Fruit fly (Drosophila melanogaster) whole organism, embryonic: ENCODE results near the gene nrv3.

Experiments
- Abd-B ChIP-seq: fragments of 200-800 bp; sonication (Bioruptor generic); optimal IDR thresholded peaks from 2 replicates; lab custom pipeline; 2018; ENCODE audit warnings: missing biosample characterization, mild to moderate bottlenecking, missing genetic modification characterization, moderate library complexity
- B-H1 ChIP-seq: fragments of 200-800 bp; sonication (Bioruptor generic); IDR thresholded peaks from 3 replicates; pipeline ENCODE4 v1.3.6; 2022; ENCODE audit warnings: missing biosample characterization, missing genetic modification characterization
- CG10431 ChIP-seq: fragments of 200-800 bp; sonication (Bioruptor generic); optimal IDR thresholded peaks from 3 replicates; lab custom pipeline; 2018; ENCODE audit warnings: missing biosample characterization, mild to moderate bottlenecking, missing genetic modification characterization
- CG11696 ChIP-seq: fragments of 200-800 bp; sonication (Bioruptor generic); IDR thresholded peaks from 2 replicates; pipeline ENCODE4 v1.3.6; 2022; ENCODE audit warnings: missing biosample characterization, missing genetic modification characterization
- CG14710 ChIP-seq: fragments of 200-800 bp; sonication (Bioruptor generic); optimal IDR thresholded peaks from 3 replicates; lab custom pipeline; 2019; ENCODE audit warnings: missing biosample characterization, mild to moderate bottlenecking, missing genetic modification characterization, moderate library complexity
- CG16813 ChIP-seq: fragments of 200-800 bp; sonication (Bioruptor generic); IDR thresholded peaks from 3 replicates; pipeline ENCODE4 v1.3.6; 2022; ENCODE audit warnings: missing biosample characterization, missing genetic modification characterization; ENCODE audit not compliant: partially characterized antibody
- CG17802 ChIP-seq: fragments of 200-800 bp; sonication (Bioruptor generic); optimal IDR thresholded peaks from 2 replicates; lab custom pipeline; 2018; ENCODE audit warnings: missing biosample characterization, mild to moderate bottlenecking, missing genetic modification characterization, moderate library complexity
- CG2120 ChIP-seq: fragments of 200-800 bp; sonication (Bioruptor generic); optimal IDR thresholded peaks from 3 replicates; lab custom pipeline; 2016; ENCODE audit warnings: missing biosample characterization, missing genetic modification characterization
- CG3163 ChIP-seq: fragments of 200-800 bp; sonication (Bioruptor generic); optimal IDR thresholded peaks from 3 replicates; lab custom pipeline; 2016; ENCODE audit warnings: missing biosample characterization, missing genetic modification characterization
- CG3995 ChIP-seq: fragments of 200-800 bp; sonication (Bioruptor generic); optimal IDR thresholded peaks from 3 replicates; lab custom pipeline; 2016; ENCODE audit warnings: missing biosample characterization, missing genetic modification characterization
- CG6791 ChIP-seq: fragments of 200-800 bp; sonication (Bioruptor generic); IDR thresholded peaks from 3 replicates; pipeline ENCODE4 v1.3.6; 2022; ENCODE audit warnings: missing biosample characterization, missing genetic modification characterization; ENCODE audit not compliant: partially characterized antibody
- CoRest ChIP-seq: fragments of 200-800 bp; sonication (Bioruptor generic); optimal IDR thresholded peaks from 3 replicates; lab custom pipeline; 2018; ENCODE audit warnings: missing biosample characterization, mild to moderate bottlenecking, missing genetic modification characterization, moderate library complexity
- Dll ChIP-seq: fragments of 200-800 bp; sonication (Bioruptor generic); IDR thresholded peaks from 4 replicates; pipeline ENCODE4 v1.3.6; 2022; ENCODE audit warnings: missing biosample characterization, missing genetic modification characterization; ENCODE audit not compliant: partially characterized antibody
- Dp ChIP-seq: fragments of 200-800 bp; sonication (Bioruptor generic); optimal IDR thresholded peaks from 2 replicates; lab custom pipeline; 2018; ENCODE audit warnings: missing biosample characterization, mild to moderate bottlenecking, missing genetic modification characterization, moderate library complexity
- Ets65A ChIP-seq: fragments of 200-800 bp; sonication (Bioruptor generic); peaks from one replicate; lab custom pipeline; 2016; ENCODE audit warnings: missing biosample characterization, missing genetic modification characterization
- Ets97D ChIP-seq: fragments of 200-800 bp; sonication (Bioruptor generic); optimal IDR thresholded peaks from 3 replicates; lab custom pipeline; 2016; ENCODE audit warnings: missing biosample characterization, missing genetic modification characterization
- HmgD ChIP-seq: fragments of 200-800 bp; sonication (Bioruptor generic); optimal IDR thresholded peaks from 3 replicates; lab custom pipeline; 2016; ENCODE audit warnings: missing biosample characterization, missing genetic modification characterization
- Hmr ChIP-seq: fragments of 200-800 bp; sonication (Bioruptor generic); optimal IDR thresholded peaks from 3 replicates; lab custom pipeline; 2017; ENCODE audit warnings: mild to moderate bottlenecking, missing biosample characterization, missing genetic modification reagents, missing genetic modification characterization
- Hr39 ChIP-seq: fragments of >200 bp; optimal IDR thresholded peaks from 2 replicates; lab custom pipeline; 2017
- Lim3 ChIP-seq: fragments of 200-800 bp; sonication (Bioruptor generic); IDR thresholded peaks from 2 replicates; pipeline ENCODE4 v1.3.6; 2022; ENCODE audit warnings: missing biosample characterization, missing genetic modification characterization
- MBD-R2 ChIP-seq: fragments of 200-800 bp; sonication (Bioruptor generic); IDR thresholded peaks from 2 replicates; pipeline ENCODE4 v1.3.6; 2022; ENCODE audit warnings: missing biosample characterization, missing genetic modification characterization
- Med ChIP-seq: fragments of 200-800 bp; sonication (Bioruptor generic); peaks from one replicate; lab custom pipeline; 2016; ENCODE audit warnings: missing biosample characterization, missing genetic modification characterization, mild to moderate bottlenecking, inconsistent platforms, moderate library complexity
- Myb ChIP-seq: fragments of 200-800 bp; sonication (Bioruptor generic); optimal IDR thresholded peaks from 2 replicates; lab custom pipeline; 2016; ENCODE audit warnings: missing biosample characterization, missing genetic modification characterization
- Oli ChIP-seq: fragments of 200-800 bp; sonication (Bioruptor generic); optimal IDR thresholded peaks from 2 replicates; lab custom pipeline; 2018; ENCODE audit warnings: missing biosample characterization, mild to moderate bottlenecking, missing genetic modification characterization, moderate library complexity
- PHDP ChIP-seq: fragments of 200-800 bp; sonication (Bioruptor generic); optimal IDR thresholded peaks from 3 replicates; lab custom pipeline; 2018; ENCODE audit warnings: missing biosample characterization, mild to moderate bottlenecking, missing genetic modification characterization, moderate library complexity
- Side ChIP-seq: fragments of 200-800 bp; sonication (Bioruptor generic); optimal IDR thresholded peaks from 2 replicates; lab custom pipeline; 2016; ENCODE audit warnings: missing biosample characterization, missing genetic modification characterization
- Sry-δ ChIP-seq: fragments of 200-800 bp; sonication (Bioruptor generic); optimal IDR thresholded peaks from 2 replicates; lab custom pipeline; 2016; ENCODE audit warnings: missing biosample characterization, missing genetic modification characterization
- dan ChIP-seq: fragments of 200-800 bp; sonication (Bioruptor generic); IDR thresholded peaks from 2 replicates; pipeline ENCODE4 v1.3.6; 2022; ENCODE audit warnings: missing biosample characterization, missing genetic modification characterization
- dimm ChIP-seq: fragments of 200-800 bp; sonication (Bioruptor generic); IDR thresholded peaks from 2 replicates; pipeline ENCODE4 v1.3.6; 2022; ENCODE audit warnings: missing biosample characterization, missing genetic modification characterization
- gem ChIP-seq: fragments of 200-800 bp; sonication (Bioruptor generic); optimal IDR thresholded peaks from 2 replicates; lab custom pipeline; 2019; ENCODE audit warnings: missing biosample characterization, mild to moderate bottlenecking, missing genetic modification characterization, moderate library complexity
- hbn ChIP-seq: fragments of 200-800 bp; sonication (Bioruptor generic); IDR thresholded peaks from 2 replicates; pipeline ENCODE4 v1.3.6; 2022; ENCODE audit warnings: missing biosample characterization, missing genetic modification characterization; ENCODE audit not compliant: partially characterized antibody
- insv ChIP-seq, 2 experiments: fragments of 200-800 bp; sonication (Bioruptor generic); optimal IDR thresholded peaks; 3 replicates each; lab custom pipeline; 2016 to 2018; ENCODE audit warnings: missing biosample characterization in 2 of 2, missing genetic modification characterization in 2 of 2
- jumu ChIP-seq: fragments of 200-800 bp; sonication (Bioruptor generic); optimal IDR thresholded peaks from 3 replicates; lab custom pipeline; 2016; ENCODE audit warnings: missing biosample characterization, missing genetic modification characterization
- ken ChIP-seq: fragments of 200-800 bp; sonication (Bioruptor generic); IDR thresholded peaks from 3 replicates; pipeline ENCODE4 v1.3.6; 2022; ENCODE audit warnings: missing biosample characterization, missing genetic modification characterization
- kni ChIP-seq: fragments of 200-800 bp; sonication (Bioruptor generic); optimal IDR thresholded peaks from 3 replicates; lab custom pipeline; 2017; ENCODE audit warnings: mild to moderate bottlenecking, missing biosample characterization, missing genetic modification reagents, missing genetic modification characterization
- lilli ChIP-seq: fragments of 200-800 bp; sonication (Bioruptor generic); optimal IDR thresholded peaks from 3 replicates; lab custom pipeline; 2016; ENCODE audit warnings: missing biosample characterization, missing genetic modification characterization
- nerfin-2 ChIP-seq: fragments of 200-800 bp; sonication (Bioruptor generic); IDR thresholded peaks from 2 replicates; pipeline ENCODE4 v1.3.6; 2022; ENCODE audit warnings: missing biosample characterization, missing genetic modification characterization; ENCODE audit not compliant: partially characterized antibody
- nmo ChIP-seq: fragments of 200-800 bp; sonication (Bioruptor generic); optimal IDR thresholded peaks from 2 replicates; lab custom pipeline; 2018; ENCODE audit warnings: missing biosample characterization, mild to moderate bottlenecking, missing genetic modification characterization, moderate library complexity
- pita ChIP-seq: fragments of 200-800 bp; sonication (Bioruptor generic); optimal IDR thresholded peaks from 2 replicates; lab custom pipeline; 2017; ENCODE audit warnings: missing biosample characterization, mild to moderate bottlenecking, missing genetic modification characterization
- pzg ChIP-seq: fragments of 200-800 bp; sonication (Bioruptor generic); optimal IDR thresholded peaks from 3 replicates; lab custom pipeline; 2018; ENCODE audit warnings: missing biosample characterization, mild to moderate bottlenecking, missing genetic modification characterization, moderate library complexity
- row ChIP-seq: fragments of 200-800 bp; sonication (Bioruptor generic); IDR thresholded peaks from 3 replicates; pipeline ENCODE4 v1.3.6; 2022; ENCODE audit warnings: missing biosample characterization, missing genetic modification characterization
- salm ChIP-seq: fragments of 200-800 bp; sonication (Bioruptor generic); optimal IDR thresholded peaks from 2 replicates; lab custom pipeline; 2018; ENCODE audit warnings: missing biosample characterization, mild to moderate bottlenecking, missing genetic modification characterization
- sna ChIP-seq: fragments of 200-800 bp; sonication (Bioruptor generic); IDR thresholded peaks from 2 replicates; pipeline ENCODE4 v1.3.6; 2022; ENCODE audit warnings: missing biosample characterization, missing genetic modification characterization; ENCODE audit not compliant: partially characterized antibody
- ssp ChIP-seq: fragments of 200-800 bp; sonication (Bioruptor generic); IDR thresholded peaks from 2 replicates; pipeline ENCODE4 v1.3.6; 2022; ENCODE audit warnings: missing biosample characterization, missing genetic modification characterization
- stwl ChIP-seq: fragments of 200-800 bp; sonication (Bioruptor generic); optimal IDR thresholded peaks from 3 replicates; lab custom pipeline; 2018; ENCODE audit warnings: missing biosample characterization, mild to moderate bottlenecking, missing genetic modification characterization, moderate library complexity
- tna ChIP-seq: fragments of 200-800 bp; sonication (Bioruptor generic); IDR thresholded peaks from 2 replicates; pipeline ENCODE4 v1.3.6; 2022; ENCODE audit warnings: missing biosample characterization, missing genetic modification characterization; ENCODE audit not compliant: partially characterized antibody
- trem ChIP-seq: fragments of 200-800 bp; optimal IDR thresholded peaks from 3 replicates; lab custom pipeline; 2019; ENCODE audit warnings: missing biosample characterization, mild to moderate bottlenecking, missing genetic modification characterization, moderate library complexity
- unc-4 ChIP-seq: fragments of 200-800 bp; sonication (Bioruptor generic); IDR thresholded peaks from 2 replicates; pipeline ENCODE4 v1.3.6; 2022; ENCODE audit warnings: missing biosample characterization, missing genetic modification characterization; ENCODE audit not compliant: partially characterized antibody
- vnd ChIP-seq: fragments of 200-800 bp; sonication (Bioruptor generic); IDR thresholded peaks from 3 replicates; pipeline ENCODE4 v1.3.6; 2022; ENCODE audit warnings: missing biosample characterization, missing genetic modification characterization; ENCODE audit not compliant: partially characterized antibody
- yki ChIP-seq: fragments of >200 bp; optimal IDR thresholded peaks from 3 replicates; lab custom pipeline; 2018

Gene nrv3

dm6 chr2L:21344203-21344753, 35.5 kb upstream of the nrv3 start, which contains the start of gene Tsp39D (continued):
- TF ChIP-seq dimm (GFP tag; lab: Robert Waterston, UW), result no peak
- peak; percentile 36 for TF ChIP-seq gem
- TF ChIP-seq CG2120, result peak; percentile 29
- TF ChIP-seq Sry-δ (GFP tag; lab: Kevin White, UChicago), result peak; percentile 88
- TF ChIP-seq row (GFP tag; lab: Robert Waterston, UW), result peak; percentile 24; the same call in 1 of the 3 replicates
- peak; percentile 68 for TF ChIP-seq Dp (GFP tag; lab: Kevin White, UChicago)
- peak; percentile 33 for TF ChIP-seq HmgD
- peak; percentile 18 for TF ChIP-seq kni (GFP tag; lab: Kevin White, UChicago)
- TF ChIP-seq MBD-R2 (GFP tag; lab: Robert Waterston, UW), result peak; percentile 32; the same call in 1 of the 2 replicates
- peak; percentile 43 for TF ChIP-seq CG3995 (GFP tag; lab: Kevin White, UChicago)
- TF ChIP-seq trem (tag; lab: Kevin White, UChicago), result peak; percentile 60
- peak; percentile 87 for TF ChIP-seq unc-4 (GFP tag; lab: Robert Waterston, UW)
- TF ChIP-seq Ets97D (GFP tag; lab: Kevin White, UChicago), result peak; percentile 70
- TF ChIP-seq Hr39 (lab: Kevin White, UChicago), result no peak
- TF ChIP-seq CoRest (tag; lab: Kevin White, UChicago), result peak; percentile 52
- peak; percentile 20 for TF ChIP-seq Abd-B
- peak; percentile 67 for TF ChIP-seq pzg (GFP tag; lab: Kevin White, UChicago)
- TF ChIP-seq CG3163 (GFP tag; lab: Kevin White, UChicago), result peak; percentile 8
- TF ChIP-seq Lim3, result no peak
- peak; percentile 31 for TF ChIP-seq Med (GFP tag; lab: Kevin White, UChicago)
- TF ChIP-seq pita (GFP tag; lab: Kevin White, UChicago), result peak; percentile 49
- no peak for TF ChIP-seq Oli (tag; lab: Kevin White, UChicago)
- TF ChIP-seq CG6791 (GFP tag; lab: Robert Waterston, UW), result peak; percentile 86
- peak; percentile 85 for TF ChIP-seq nerfin-2 (GFP tag; lab: Robert Waterston, UW)
- TF ChIP-seq CG10431 (GFP tag; lab: Kevin White, UChicago), result no peak
- peak; percentile 71 for TF ChIP-seq Myb (GFP tag; lab: Kevin White, UChicago)
- peak; percentile 33 for TF ChIP-seq lilli
- no peak for TF ChIP-seq salm (tag; lab: Kevin White, UChicago)
- TF ChIP-seq CG11696 (GFP tag; lab: Robert Waterston, UW), result no peak
- no peak for TF ChIP-seq dan (GFP tag; lab: Robert Waterston, UW)
- peak; percentile 91 for TF ChIP-seq tna
- TF ChIP-seq ken (GFP tag; lab: Robert Waterston, UW), result 0 out of 3 replicates have a peak, but pooled peaks have one; percentile 6
- peak; percentile 89 for TF ChIP-seq Dll
- peak; percentile 19 for TF ChIP-seq Side (GFP tag; lab: Kevin White, UChicago)
- TF ChIP-seq stwl (tag; lab: Kevin White, UChicago), result peak; percentile 85
- peak; percentile 75 for TF ChIP-seq hbn (GFP tag; lab: Robert Waterston, UW)
- peak; percentile 94 for TF ChIP-seq vnd
- TF ChIP-seq nmo (GFP tag; lab: Kevin White, UChicago), result peak; percentile 54
- TF ChIP-seq B-H1 (GFP tag; lab: Robert Waterston, UW), result no peak
- TF ChIP-seq jumu (GFP tag; lab: Kevin White, UChicago), result peak; percentile 41
- no peak for TF ChIP-seq yki (lab: Kevin White, UChicago)
- TF ChIP-seq ssp, result no peak; the same call in 1 of the 2 replicates
- peak in 1 of 2 experiments; percentile 94 for TF ChIP-seq insv (GFP tag; optimal IDR thresholded peaks at IDR 0.05; lab: Kevin White, UChicago)
- TF ChIP-seq CG17802 (tag; lab: Kevin White, UChicago), result peak; percentile 7
- peak; percentile 73 for TF ChIP-seq CG14710 (tag; lab: Kevin White, UChicago)
- TF ChIP-seq Ets65A (GFP tag; lab: Kevin White, UChicago), result peak; percentile 94
- peak; percentile 14 for TF ChIP-seq PHDP
- TF ChIP-seq CG16813 (GFP tag; lab: Robert Waterston, UW), result peak; percentile 96
- TF ChIP-seq Hmr (GFP tag; lab: Kevin White, UChicago), result peak; percentile 15
- TF ChIP-seq sna (GFP tag; lab: Robert Waterston, UW), result peak; percentile 88
